Fruit fly (Drosophila melanogaster) whole organism, embryonic: ENCODE results near the gene GstZ1.

ENCODE experiments used
- Abd-B ChIP-seq: fragments of 200-800 bp; sonication (Bioruptor generic); optimal IDR thresholded peaks from 2 replicates; lab custom pipeline; 2018; ENCODE audit warnings: missing biosample characterization, mild to moderate bottlenecking, missing genetic modification characterization, moderate library complexity
- Adf1 ChIP-seq: fragments of 200-800 bp; sonication (Bioruptor generic); IDR thresholded peaks from 2 replicates; pipeline ENCODE4 v1.3.6; 2022; ENCODE audit warnings: missing biosample characterization, missing genetic modification characterization
- Aef1 ChIP-seq: fragments of 200-800 bp; sonication (Bioruptor generic); IDR thresholded peaks from 3 replicates; pipeline ENCODE4 v1.3.6; 2022; ENCODE audit warnings: missing biosample characterization, missing genetic modification characterization
- CG11504 ChIP-seq: fragments of 200-800 bp; sonication (Bioruptor generic); optimal IDR thresholded peaks from 3 replicates; lab custom pipeline; 2019; ENCODE audit warnings: missing biosample characterization, mild to moderate bottlenecking, missing genetic modification characterization, moderate library complexity
- CG14860 ChIP-seq: fragments of 200-800 bp; sonication (Bioruptor generic); IDR thresholded peaks from 3 replicates; pipeline ENCODE4 v1.3.6; 2022; ENCODE audit warnings: missing biosample characterization, missing genetic modification characterization; ENCODE audit not compliant: partially characterized antibody
- CG1602 ChIP-seq: fragments of 200-800 bp; sonication (Bioruptor generic); optimal IDR thresholded peaks from 3 replicates; lab custom pipeline; 2016; ENCODE audit warnings: missing biosample characterization, missing genetic modification characterization
- CG17568 ChIP-seq: fragments of 200-800 bp; sonication (Bioruptor generic); optimal IDR thresholded peaks from 2 replicates; lab custom pipeline; 2018; ENCODE audit warnings: missing biosample characterization, mild to moderate bottlenecking, missing genetic modification characterization, moderate library complexity
- CG31441 ChIP-seq: fragments of 200-800 bp; sonication (Bioruptor generic); IDR thresholded peaks from 2 replicates; pipeline ENCODE4 v1.3.6; 2022; ENCODE audit warnings: missing biosample characterization, missing genetic modification characterization
- CG34224 ChIP-seq: fragments of 200-800 bp; sonication (Bioruptor generic); IDR thresholded peaks from 3 replicates; pipeline ENCODE4 v1.3.6; 2022; ENCODE audit warnings: missing biosample characterization, missing genetic modification characterization; ENCODE audit not compliant: partially characterized antibody
- CG7786 ChIP-seq: fragments of 200-800 bp; sonication (Bioruptor generic); optimal IDR thresholded peaks from 2 replicates; lab custom pipeline; 2016; ENCODE audit warnings: missing biosample characterization, missing genetic modification characterization
- CG7987 ChIP-seq: fragments of 200-800 bp; sonication (Bioruptor generic); optimal IDR thresholded peaks from 2 replicates; lab custom pipeline; 2018; ENCODE audit warnings: missing biosample characterization, mild to moderate bottlenecking, missing genetic modification characterization, moderate library complexity
- CG8359 ChIP-seq: fragments of 200-800 bp; sonication (Bioruptor generic); optimal IDR thresholded peaks from 2 replicates; lab custom pipeline; 2017; ENCODE audit warnings: missing biosample characterization, mild to moderate bottlenecking, missing genetic modification characterization, borderline replicate concordance
- CG9437 ChIP-seq: fragments of 200-800 bp; sonication (Bioruptor generic); optimal IDR thresholded peaks from 2 replicates; lab custom pipeline; 2018; ENCODE audit warnings: missing biosample characterization, mild to moderate bottlenecking, missing genetic modification characterization
- CG9797 ChIP-seq: fragments of 200-800 bp; sonication (Bioruptor generic); optimal IDR thresholded peaks from 3 replicates; lab custom pipeline; 2018; ENCODE audit warnings: missing biosample characterization, mild to moderate bottlenecking, missing genetic modification characterization
- Dp ChIP-seq: fragments of 200-800 bp; sonication (Bioruptor generic); optimal IDR thresholded peaks from 2 replicates; lab custom pipeline; 2018; ENCODE audit warnings: missing biosample characterization, mild to moderate bottlenecking, missing genetic modification characterization, moderate library complexity
- Eip74EF ChIP-seq, 2 experiments: fragments of 200-800 bp in 1 of 2; fragments of >200 bp in 1 of 2; sonication (Bioruptor generic) in 1 of 2; optimal IDR thresholded peaks; 2 replicates each; lab custom pipeline; 2017 to 2019; ENCODE audit warnings: missing biosample characterization in 2 of 2, missing genetic modification characterization in 2 of 2, mild to moderate bottlenecking in 1 of 2, moderate library complexity in 1 of 2
- Fer2 ChIP-seq: fragments of 200-800 bp; sonication (Bioruptor generic); optimal IDR thresholded peaks from 2 replicates; lab custom pipeline; 2018; ENCODE audit warnings: missing biosample characterization, mild to moderate bottlenecking, missing genetic modification characterization, moderate library complexity
- HmgZ ChIP-seq: fragments of 200-800 bp; sonication (Bioruptor generic); optimal IDR thresholded peaks from 2 replicates; lab custom pipeline; 2018; ENCODE audit warnings: missing biosample characterization, mild to moderate bottlenecking, missing genetic modification characterization
- Hr78 ChIP-seq, 2 experiments: fragments of 200-800 bp in 1 of 2; fragments of >200 bp in 1 of 2; sonication (Bioruptor generic) in 1 of 2; optimal IDR thresholded peaks; 2 replicates each; lab custom pipeline; 2017 to 2019; ENCODE audit warnings: missing biosample characterization in 2 of 2, missing genetic modification characterization in 2 of 2, mild to moderate bottlenecking in 1 of 2, moderate library complexity in 1 of 2
- Lim3 ChIP-seq: fragments of 200-800 bp; sonication (Bioruptor generic); IDR thresholded peaks from 2 replicates; pipeline ENCODE4 v1.3.6; 2022; ENCODE audit warnings: missing biosample characterization, missing genetic modification characterization
- Myb ChIP-seq: fragments of 200-800 bp; sonication (Bioruptor generic); optimal IDR thresholded peaks from 2 replicates; lab custom pipeline; 2016; ENCODE audit warnings: missing biosample characterization, missing genetic modification characterization
- Nf-YB ChIP-seq: fragments of 200-800 bp; sonication (Bioruptor generic); optimal IDR thresholded peaks from 3 replicates; lab custom pipeline; 2019; ENCODE audit warnings: missing biosample characterization, mild to moderate bottlenecking, missing genetic modification characterization, moderate library complexity
- Ravus ChIP-seq: fragments of 200-800 bp; sonication (Bioruptor generic); IDR thresholded peaks from 2 replicates; pipeline ENCODE4 v1.3.6; 2022; ENCODE audit warnings: missing biosample characterization, missing genetic modification characterization
- Tbp ChIP-seq: fragments of >200 bp; optimal IDR thresholded peaks from 2 replicates; lab custom pipeline; 2018; ENCODE audit warnings: missing biosample characterization, missing genetic modification characterization
- ab ChIP-seq: fragments of 200-800 bp; sonication (Bioruptor generic); optimal IDR thresholded peaks from 2 replicates; lab custom pipeline; 2016; ENCODE audit warnings: missing biosample characterization, missing genetic modification characterization
- al ChIP-seq: fragments of 200-800 bp; sonication (Bioruptor generic); IDR thresholded peaks from 2 replicates; pipeline ENCODE4 v1.3.6; 2022; ENCODE audit warnings: missing biosample characterization, missing genetic modification characterization
- btn ChIP-seq: fragments of 200-800 bp; sonication (Bioruptor generic); optimal IDR thresholded peaks from 2 replicates; lab custom pipeline; 2016; ENCODE audit warnings: missing biosample characterization, missing genetic modification characterization
- chif ChIP-seq, 2 experiments: fragments of 200-800 bp; sonication (Bioruptor generic); optimal IDR thresholded peaks; 3 replicates each; lab custom pipeline; 2016; ENCODE audit warnings: missing biosample characterization in 2 of 2, missing genetic modification characterization in 2 of 2
- crp ChIP-seq, 2 experiments: fragments of 200-800 bp; sonication (Bioruptor generic); optimal IDR thresholded peaks; 2 replicates in 1 of 2; 3 replicates in 1 of 2; lab custom pipeline; 2017; ENCODE audit warnings: missing biosample characterization in 2 of 2, missing genetic modification characterization in 2 of 2, mild to moderate bottlenecking in 1 of 2, moderate library complexity in 1 of 2
- dpn ChIP-seq, 2 experiments: fragments of 200-800 bp; sonication (Bioruptor generic); optimal IDR thresholded peaks; 3 replicates each; lab custom pipeline; 2016; ENCODE audit warnings: missing biosample characterization in 2 of 2, missing genetic modification characterization in 2 of 2
- fd102C ChIP-seq: fragments of 200-800 bp; sonication (Bioruptor generic); optimal IDR thresholded peaks from 2 replicates; lab custom pipeline; 2018; ENCODE audit warnings: missing biosample characterization, mild to moderate bottlenecking, missing genetic modification characterization, moderate library complexity
- fd3F ChIP-seq: fragments of 200-800 bp; sonication (Bioruptor generic); optimal IDR thresholded peaks from 2 replicates; lab custom pipeline; 2018; ENCODE audit warnings: missing biosample characterization, mild to moderate bottlenecking, missing genetic modification characterization, moderate library complexity
- hkb ChIP-seq, 2 experiments: fragments of 200-800 bp in 1 of 2; fragments of >200 bp in 1 of 2; sonication (Bioruptor generic) in 1 of 2; IDR thresholded peaks in 1 of 2; optimal IDR thresholded peaks in 1 of 2; 2 replicates each; pipeline versions ENCODE4 v1.3.6 to Lab custom; 2017 to 2022; ENCODE audit warnings: missing biosample characterization in 1 of 2, missing genetic modification characterization in 1 of 2
- jigr1 ChIP-seq: fragments of 200-800 bp; sonication (Bioruptor generic); IDR thresholded peaks from 3 replicates; pipeline ENCODE4 v1.3.6; 2022; ENCODE audit warnings: missing biosample characterization, missing genetic modification characterization
- kah ChIP-seq: fragments of 200-800 bp; sonication (Bioruptor generic); optimal IDR thresholded peaks from 2 replicates; lab custom pipeline; 2018; ENCODE audit warnings: missing biosample characterization, mild to moderate bottlenecking, missing genetic modification characterization
- lov ChIP-seq, 2 experiments: fragments of 200-800 bp in 1 of 2; fragments of >200 bp in 1 of 2; sonication (Bioruptor generic) in 1 of 2; IDR thresholded peaks in 1 of 2; optimal IDR thresholded peaks in 1 of 2; 2 replicates in 1 of 2; 3 replicates in 1 of 2; pipeline versions ENCODE4 v1.3.6 to Lab custom; 2017 to 2022; ENCODE audit warnings: missing biosample characterization in 1 of 2, missing genetic modification characterization in 1 of 2
- mld ChIP-seq: fragments of 200-800 bp; sonication (Bioruptor generic); IDR thresholded peaks from 3 replicates; pipeline ENCODE4 v1.3.6; 2022; ENCODE audit warnings: missing biosample characterization, missing genetic modification characterization; ENCODE audit not compliant: partially characterized antibody
- pita ChIP-seq: fragments of 200-800 bp; sonication (Bioruptor generic); optimal IDR thresholded peaks from 2 replicates; lab custom pipeline; 2017; ENCODE audit warnings: missing biosample characterization, mild to moderate bottlenecking, missing genetic modification characterization
- sd ChIP-seq: fragments of 200-800 bp; sonication (Bioruptor generic); optimal IDR thresholded peaks from 3 replicates; lab custom pipeline; 2018; ENCODE audit warnings: missing biosample characterization, mild to moderate bottlenecking, missing genetic modification characterization, moderate library complexity
- slbo ChIP-seq: fragments of 200-800 bp; sonication (Bioruptor generic); IDR thresholded peaks from 2 replicates; pipeline ENCODE4 v1.3.6; 2022; ENCODE audit warnings: missing biosample characterization, missing genetic modification characterization
- stc ChIP-seq: fragments of 200-800 bp; sonication (Bioruptor generic); IDR thresholded peaks from 2 replicates; pipeline ENCODE4 v1.3.6; 2022; ENCODE audit warnings: missing biosample characterization, missing genetic modification characterization
- tap ChIP-seq: fragments of 200-800 bp; optimal IDR thresholded peaks from 3 replicates; lab custom pipeline; 2019; ENCODE audit warnings: missing biosample characterization, mild to moderate bottlenecking, missing genetic modification characterization, moderate library complexity
- tin ChIP-seq: fragments of 200-800 bp; sonication (Bioruptor generic); optimal IDR thresholded peaks from 3 replicates; lab custom pipeline; 2016; ENCODE audit warnings: missing biosample characterization, missing genetic modification characterization
- ttk ChIP-seq: fragments of 200-800 bp; sonication (Bioruptor generic); IDR thresholded peaks from 2 replicates; pipeline ENCODE4 v2.1.2; 2022; ENCODE audit warnings: missing biosample characterization, missing genetic modification characterization
- wek ChIP-seq: fragments of 200-800 bp; sonication (Bioruptor generic); optimal IDR thresholded peaks from 3 replicates; lab custom pipeline; 2018; ENCODE audit warnings: missing biosample characterization, mild to moderate bottlenecking, missing genetic modification characterization, moderate library complexity
- zfh1 ChIP-seq: fragments of 200-800 bp; sonication (Bioruptor generic); IDR thresholded peaks from 3 replicates; pipeline ENCODE4 v1.3.6; 2022; ENCODE audit warnings: missing biosample characterization, missing genetic modification characterization

GstZ1 gene

dm6 chr3R:9434543-9435407, 21.6 kb downstream of the GstZ1 start (continued):
- TF ChIP-seq zfh1 (GFP tag; lab: Robert Waterston, UW) (peak; percentile 84), CG9437 (GFP tag; lab: Kevin White, UChicago) (peak; percentile 72), Eip74EF (GFP tag; optimal IDR thresholded peaks at IDR 0.05; lab: Kevin White, UChicago) (peak in 1 of 2 experiments; percentile 78), fd3F (GFP tag; lab: Kevin White, UChicago) (peak; percentile 80), lov (optimal IDR thresholded peaks at IDR 0.05; lab: Kevin White, UChicago) (no peak), lov (GFP tag; IDR thresholded peaks at IDR 0.05; lab: Robert Waterston, UW) (peak; percentile 79; the same call in 2 of the 3 replicates), pita (GFP tag; lab: Kevin White, UChicago) (no peak), CG7786 (GFP tag; lab: Kevin White, UChicago) (peak; percentile 68), dpn (GFP tag; optimal IDR thresholded peaks at IDR 0.05; lab: Kevin White, UChicago) (peak; percentile 83 to 85), ttk (GFP tag; lab: Robert Waterston, UW) (peak; percentile 81), stc (GFP tag; lab: Robert Waterston, UW) (peak; percentile 80), Myb (peak; percentile 46), al (GFP tag; lab: Robert Waterston, UW) (peak; percentile 89), btn (GFP tag; lab: Kevin White, UChicago) (peak; percentile 45), CG9797 (no peak), tap (tag; lab: Kevin White, UChicago) (peak; percentile 86), Adf1 (GFP tag; lab: Robert Waterston, UW) (peak; percentile 60), mld (GFP tag; lab: Robert Waterston, UW) (no peak), chif (GFP tag; optimal IDR thresholded peaks at IDR 0.05; lab: Kevin White, UChicago) (peak; percentile 78 to 80), tin (GFP tag; lab: Kevin White, UChicago) (peak; percentile 74), Fer2 (tag; lab: Kevin White, UChicago) (peak; percentile 80), CG34224 (GFP tag; lab: Robert Waterston, UW) (no peak), Lim3 (GFP tag; lab: Robert Waterston, UW) (peak; percentile 59; the same call in 1 of the 2 replicates), Aef1 (GFP tag; lab: Robert Waterston, UW) (peak; percentile 51), Nf-YB (GFP tag; lab: Kevin White, UChicago) (peak; percentile 64), CG1602 (GFP tag; lab: Kevin White, UChicago) (peak; percentile 77), Dp (no peak), ab (GFP tag; lab: Kevin White, UChicago) (no peak), CG17568 (peak; percentile 64), hkb (optimal IDR thresholded peaks at IDR 0.05; lab: Kevin White, UChicago) (no peak), hkb (GFP tag; IDR thresholded peaks at IDR 0.05; lab: Robert Waterston, UW) (peak; percentile 91), Ravus (GFP tag; lab: Robert Waterston, UW) (peak; percentile 33), kah (GFP tag; lab: Kevin White, UChicago) (peak; percentile 56), Tbp (GFP tag; lab: Kevin White, UChicago) (no peak), crp (GFP tag; optimal IDR thresholded peaks at IDR 0.05; lab: Kevin White, UChicago) (peak in 1 of 2 experiments; percentile 33), CG7987 (GFP tag; lab: Kevin White, UChicago) (peak; percentile 6), Hr78 (GFP tag; optimal IDR thresholded peaks at IDR 0.05; lab: Kevin White, UChicago) (peak in 1 of 2 experiments; percentile 67), CG11504 (tag; lab: Kevin White, UChicago) (peak; percentile 91), sd (tag; lab: Kevin White, UChicago) (peak; percentile 77), wek (GFP tag; lab: Kevin White, UChicago) (no peak), Abd-B (GFP tag; lab: Kevin White, UChicago) (peak; percentile 77), HmgZ (tag; lab: Kevin White, UChicago) (peak; percentile 78), slbo (GFP tag; lab: Robert Waterston, UW) (peak; percentile 93), fd102C (no peak), CG31441 (peak; percentile 89), CG8359 (GFP tag; lab: Kevin White, UChicago) (no peak), CG14860 (GFP tag; lab: Robert Waterston, UW) (no peak), jigr1 (GFP tag; lab: Robert Waterston, UW) (peak; percentile 53; the same call in 1 of the 3 replicates)
